Fruit fly (Drosophila melanogaster) Kc167 (cell line): ENCODE data around the gene Cp110.

Experiments used
- Myc ChIP-seq: fragments of >200 bp; optimal IDR thresholded peaks from 2 replicates; lab custom pipeline; 2017; ENCODE audit warnings: missing external identifiers
- Sin3A ChIP-seq: fragments of >200 bp; optimal IDR thresholded peaks from 2 replicates; lab custom pipeline; 2018; ENCODE audit warnings: missing external identifiers
- h ChIP-seq: fragments of >200 bp; optimal IDR thresholded peaks from 3 replicates; lab custom pipeline; 2018; ENCODE audit warnings: missing external identifiers
- insv ChIP-seq: fragments of >200 bp; optimal IDR thresholded peaks from 3 replicates; lab custom pipeline; 2018; ENCODE audit warnings: missing external identifiers
- psq ChIP-seq: fragments of >200 bp; optimal IDR thresholded peaks from 2 replicates; lab custom pipeline; 2017; ENCODE audit warnings: missing external identifiers

DNA sequence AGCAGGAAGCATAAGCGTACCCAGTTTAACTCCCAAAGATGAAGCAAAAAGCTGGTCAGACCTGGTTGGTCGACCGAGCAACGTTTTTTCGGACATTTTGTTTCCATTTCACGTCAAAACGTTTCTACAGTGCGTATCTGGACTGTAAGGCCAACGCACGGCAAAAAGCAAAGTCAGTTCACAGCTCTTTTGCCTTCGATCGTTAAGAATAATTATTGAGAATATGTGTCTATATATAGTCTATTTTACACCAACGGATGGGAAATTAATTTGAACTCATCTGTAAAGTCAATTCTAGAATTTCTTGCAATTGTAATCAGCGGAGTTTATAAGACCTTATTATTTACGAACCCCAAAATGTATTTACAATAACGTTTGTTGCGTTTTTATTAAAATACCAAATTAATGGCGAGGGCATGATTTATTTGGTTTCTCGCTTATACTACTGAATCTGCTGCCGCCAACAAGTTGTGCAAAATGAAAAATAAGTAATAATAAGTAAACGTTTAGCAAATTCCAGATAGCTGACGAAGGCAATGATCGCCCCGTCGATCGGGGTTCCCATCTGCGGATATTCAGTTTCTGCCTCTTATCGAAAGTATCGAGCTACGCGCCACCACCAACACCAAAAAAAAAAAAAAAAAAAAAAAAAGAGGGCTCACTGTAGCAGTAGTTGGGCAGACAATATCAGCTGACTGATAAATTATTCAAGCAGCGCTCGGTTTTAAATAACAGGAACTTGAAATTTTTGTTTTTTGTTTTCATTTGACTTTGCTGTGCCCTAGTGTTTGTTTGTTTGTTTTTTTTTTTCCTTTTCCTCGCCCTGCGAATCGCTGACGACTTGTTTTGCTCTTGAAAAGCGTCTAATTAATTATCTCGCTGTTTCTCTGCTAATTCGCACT is 3.9 kb upstream of the Cp110 start:
- TF ChIP-seq insv (lab: Kevin White, UChicago) (no peak), h (lab: Kevin White, UChicago) (no peak), psq (no peak), Sin3A (no peak), Myc (lab: Kevin White, UChicago) (no peak)
